Fruit fly (Drosophila melanogaster) whole organism, embryonic: ENCODE data around the gene Toll-4.

Experiments
- Doc2 ChIP-seq: fragments of 200-800 bp; sonication (Bioruptor generic); IDR thresholded peaks from 2 replicates; pipeline ENCODE4 v1.3.6; 2022; ENCODE audit warnings: missing biosample characterization, missing genetic modification characterization
- Hand ChIP-seq: fragments of 200-800 bp; sonication (Bioruptor generic); optimal IDR thresholded peaks from 2 replicates; lab custom pipeline; 2017; ENCODE audit warnings: mild to moderate bottlenecking, missing biosample characterization, missing genetic modification reagents, missing genetic modification characterization
- PHDP ChIP-seq: fragments of 200-800 bp; sonication (Bioruptor generic); optimal IDR thresholded peaks from 3 replicates; lab custom pipeline; 2018; ENCODE audit warnings: missing biosample characterization, mild to moderate bottlenecking, missing genetic modification characterization, moderate library complexity
- gem ChIP-seq: fragments of 200-800 bp; sonication (Bioruptor generic); optimal IDR thresholded peaks from 2 replicates; lab custom pipeline; 2019; ENCODE audit warnings: missing biosample characterization, mild to moderate bottlenecking, missing genetic modification characterization, moderate library complexity
- klu ChIP-seq: fragments of 200-800 bp; sonication (Bioruptor generic); IDR thresholded peaks from 2 replicates; pipeline ENCODE4 v1.3.6; 2022; ENCODE audit warnings: missing biosample characterization, missing genetic modification characterization

- TF ChIP-seq klu (GFP tag; lab: Robert Waterston, UW) (no peak), Hand (GFP tag; lab: Kevin White, UChicago) (no peak), gem (tag; lab: Kevin White, UChicago) (no peak), Doc2 (GFP tag; lab: Robert Waterston, UW) (no peak), PHDP (no peak)
Measured at dm6 chr2L:9071094-9071612, 12.8 kb upstream of the Toll-4 start, which contains the start of gene DIP-zeta.
